Fruit fly (Drosophila melanogaster) whole organism, wandering third instar larva: Measurements from ENCODE around the gene ZC3H3.

Experiments used
- Abd-B ChIP-seq: fragments of >200 bp; optimal IDR thresholded peaks from 2 replicates; lab custom pipeline; 2017; ENCODE audit warnings: missing biosample characterization, missing genetic modification characterization
- CG32264 ChIP-seq: fragments of 200-800 bp; sonication (Bioruptor generic); optimal IDR thresholded peaks from 2 replicates; lab custom pipeline; 2016; ENCODE audit warnings: missing biosample characterization, missing genetic modification characterization
- CrebA ChIP-seq: fragments of 200-800 bp; sonication (Bioruptor generic); optimal IDR thresholded peaks from 2 replicates; lab custom pipeline; 2016; ENCODE audit warnings: missing biosample characterization, mild to moderate bottlenecking, missing genetic modification characterization, borderline replicate concordance
- Dfd ChIP-seq: fragments of >200 bp; optimal IDR thresholded peaks from 2 replicates; lab custom pipeline; 2017; ENCODE audit warnings: missing biosample characterization, missing genetic modification characterization
- GATAd ChIP-seq: sonication (Bioruptor generic); optimal IDR thresholded peaks from 2 replicates; lab custom pipeline; 2016; ENCODE audit warnings: missing biosample characterization, missing genetic modification characterization
- Hnf4 ChIP-seq: fragments of 200-800 bp; sonication (Bioruptor generic); optimal IDR thresholded peaks from 2 replicates; lab custom pipeline; 2016; ENCODE audit warnings: missing biosample characterization, mild to moderate bottlenecking, missing genetic modification characterization
- Hr78 ChIP-seq: fragments of >200 bp; optimal IDR thresholded peaks from 2 replicates; lab custom pipeline; 2017; ENCODE audit warnings: missing biosample characterization, missing genetic modification characterization
- OdsH ChIP-seq: fragments of 200-800 bp; sonication (Bioruptor generic); optimal IDR thresholded peaks from 2 replicates; lab custom pipeline; 2016; ENCODE audit warnings: missing biosample characterization, mild to moderate bottlenecking, missing genetic modification characterization
- br ChIP-seq: fragments of 200-800 bp; sonication (Bioruptor generic); optimal IDR thresholded peaks from 2 replicates; lab custom pipeline; 2016; ENCODE audit warnings: missing biosample characterization, missing genetic modification characterization
- h ChIP-seq: fragments of 200-800 bp; sonication (Bioruptor generic); optimal IDR thresholded peaks from 3 replicates; lab custom pipeline; 2016; ENCODE audit warnings: missing biosample characterization, mild to moderate bottlenecking, missing genetic modification characterization
- lola ChIP-seq: fragments of >200 bp; optimal IDR thresholded peaks from 2 replicates; lab custom pipeline; 2017; ENCODE audit warnings: missing biosample characterization, missing genetic modification characterization
- pan ChIP-seq: fragments of >200 bp; optimal IDR thresholded peaks from 2 replicates; lab custom pipeline; 2017
- sage ChIP-seq: fragments of 200-800 bp; sonication (Bioruptor generic); optimal IDR thresholded peaks from 2 replicates; lab custom pipeline; 2016; ENCODE audit warnings: missing biosample characterization, mild to moderate bottlenecking, missing genetic modification characterization

dm6 chr3L:8557018-8557417, 47.5 kb upstream of the ZC3H3 start:
- TF ChIP-seq br (GFP tag; lab: Kevin White, UChicago) = no peak
- TF ChIP-seq h (GFP tag; lab: Kevin White, UChicago) = no peak
- no peak for TF ChIP-seq CG32264
- no peak for TF ChIP-seq OdsH (GFP tag; lab: Kevin White, UChicago)
- TF ChIP-seq Dfd (GFP tag; lab: Kevin White, UChicago) = no peak
- TF ChIP-seq Abd-B = no peak
- no peak for TF ChIP-seq sage (GFP tag; lab: Kevin White, UChicago)
- TF ChIP-seq Hnf4 (GFP tag; lab: Kevin White, UChicago) = no peak
- TF ChIP-seq Hr78 = no peak
- no peak for TF ChIP-seq pan (lab: Kevin White, UChicago)
- TF ChIP-seq CrebA = no peak
- no peak for TF ChIP-seq GATAd
- TF ChIP-seq lola (GFP tag; lab: Kevin White, UChicago) = no peak
